Fruit fly (Drosophila melanogaster): Measurements from ENCODE around the gene CG14042.
A peak's percentile ranks its signal among the peaks of the same experiment; 100 is the strongest.

Gene CG14042

DNA sequence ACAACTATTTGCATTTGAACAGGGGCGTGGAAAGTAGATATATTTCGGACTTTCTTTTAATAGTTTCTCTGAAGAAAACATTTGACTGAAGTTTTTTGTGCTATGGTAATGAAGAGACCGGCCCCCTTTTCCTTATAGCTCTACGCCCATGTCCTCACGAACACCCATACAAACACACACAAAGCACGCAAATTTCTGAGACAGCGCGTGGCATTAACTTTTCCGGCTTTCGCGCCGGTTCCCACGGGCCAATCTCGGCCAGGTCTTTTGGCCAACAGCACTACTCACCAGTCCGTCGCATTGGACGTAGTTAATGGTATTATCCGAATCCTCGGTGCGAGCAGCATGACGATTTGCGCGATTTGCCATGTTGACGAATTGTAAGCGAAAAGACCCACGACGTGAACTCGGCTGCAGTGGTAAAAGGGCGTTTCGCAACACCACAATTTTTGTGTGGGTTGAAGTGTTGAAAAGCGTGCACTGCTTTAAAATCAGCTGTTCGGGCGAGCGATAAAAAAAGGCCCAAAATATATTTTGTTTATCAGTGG is 14.9 kb downstream of the CG14042 start, which contains the start of gene senju (continued):
- TF ChIP-seq CG11456 (GFP tag; IDR thresholded peaks at IDR 0.05) (peak; percentile 90), D (optimal IDR thresholded peaks at IDR 0.05) (peak; percentile 67), D (GFP tag; optimal IDR thresholded peaks at IDR 0.05) (peak; percentile 55), CkIIα-i1 (GFP tag; IDR thresholded peaks at IDR 0.05) (no peak), YL-1 (GFP tag; optimal IDR thresholded peaks at IDR 0.05) (peak; percentile 99), Taf1 (GFP tag; IDR thresholded peaks at IDR 0.05) (peak; percentile 60), CG17612 (GFP tag; IDR thresholded peaks at IDR 0.05) (no peak), ab (GFP tag; optimal IDR thresholded peaks at IDR 0.05) (peak; percentile 61), bigmax (GFP tag; optimal IDR thresholded peaks at IDR 0.05) (peak; percentile 30), Ravus (GFP tag; IDR thresholded peaks at IDR 0.05) (no peak; the same call in 1 of the 2 replicates), schlank (tag; optimal IDR thresholded peaks at IDR 0.05) (peak; percentile 76), CG14965 (GFP tag; optimal IDR thresholded peaks at IDR 0.05; ENCODE audit: borderline replicate concordance) (peak; percentile 25), CG2712 (tag; optimal IDR thresholded peaks at IDR 0.05) (peak; percentile 76), CG4282 (GFP tag; optimal IDR thresholded peaks at IDR 0.05) (peak; percentile 60), corto (GFP tag; optimal IDR thresholded peaks at IDR 0.05) (peak; percentile 54)

DNA sequence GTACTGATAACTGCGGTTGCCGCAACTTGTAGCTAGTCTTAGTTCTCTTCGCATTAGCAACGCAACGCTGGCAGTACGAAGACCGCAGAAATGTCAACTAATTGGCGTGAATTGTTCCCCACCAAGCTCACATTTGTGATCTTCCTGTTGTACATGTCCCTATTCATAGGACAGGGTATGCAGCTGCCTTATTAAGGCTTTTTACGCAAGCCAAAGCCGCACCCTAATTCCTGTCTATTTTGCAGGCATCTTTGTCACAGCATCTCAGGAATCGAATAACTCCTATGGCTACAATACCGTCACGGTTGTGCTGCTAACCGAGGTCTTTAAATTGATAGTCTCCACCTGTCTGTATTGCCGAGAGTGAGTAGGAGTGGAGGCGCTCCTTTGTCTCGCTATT is 15.5 kb downstream of the CG14042 start, which contains the start of gene eIF3h:
eIF3h (minus strand) TSS at position 101 of the 400 bp plus-strand sequence.
- no peak for TF ChIP-seq Jarid2 (GFP tag; optimal IDR thresholded peaks at IDR 0.05)
- TF ChIP-seq CG11504 (tag; optimal IDR thresholded peaks at IDR 0.05): peak; percentile 42

DNA sequence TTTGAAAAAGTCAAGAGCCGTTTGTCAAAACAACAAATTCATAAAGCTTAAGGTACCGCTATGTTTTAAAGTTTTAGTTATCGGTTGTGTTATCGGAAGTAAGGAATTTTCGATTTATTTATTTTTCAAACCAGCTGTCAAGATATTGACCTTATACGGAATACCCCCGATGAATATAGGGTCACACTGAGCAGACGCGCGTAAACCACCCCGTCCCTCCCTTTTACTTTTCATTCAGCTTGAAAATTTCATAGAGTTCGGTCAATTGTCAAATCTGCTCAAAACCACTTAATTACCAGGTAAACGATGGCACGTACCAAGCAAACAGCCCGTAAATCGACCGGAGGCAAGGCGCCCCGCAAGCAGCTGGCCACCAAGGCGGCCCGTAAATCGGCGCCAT is 17.4 kb downstream of the CG14042 start, which contains the start of the genes CG14036 and His3.3A:
CG14036 (minus strand) TSS at position 64 of the 400 bp plus-strand sequence.
His3.3A (plus strand) TSS at position 106 of the 400 bp plus-strand sequence.
- TF ChIP-seq CG6175 (GFP tag; IDR thresholded peaks at IDR 0.05) (no peak), dysf (GFP tag; IDR thresholded peaks at IDR 0.05) (no peak), CG10147 (GFP tag; optimal IDR thresholded peaks at IDR 0.05) (no peak), Hr3 (GFP tag; optimal IDR thresholded peaks at IDR 0.05) (no peak), CG6689 (GFP tag; IDR thresholded peaks at IDR 0.05) (no peak), CG12744 (GFP tag; optimal IDR thresholded peaks at IDR 0.05) (no peak), B-H1 (GFP tag; IDR thresholded peaks at IDR 0.05) (no peak), HHEX (GFP tag; optimal IDR thresholded peaks at IDR 0.05) (peak; percentile 24), HLH54F (GFP tag; optimal IDR thresholded peaks at IDR 0.05) (peak; percentile 12), gcm (GFP tag; optimal IDR thresholded peaks at IDR 0.05) (no peak), CG30020 (tag; optimal IDR thresholded peaks at IDR 0.05) (peak; percentile 92), CG7786 (GFP tag; optimal IDR thresholded peaks at IDR 0.05) (no peak), CG12299 (tag; optimal IDR thresholded peaks at IDR 0.05) (no peak), nmo (GFP tag; optimal IDR thresholded peaks at IDR 0.05) (peak; percentile 56), gem (tag; optimal IDR thresholded peaks at IDR 0.05) (peak; percentile 5), CG17359 (tag; optimal IDR thresholded peaks at IDR 0.05) (no peak), CG1647 (GFP tag; optimal IDR thresholded peaks at IDR 0.05) (no peak), Nf-YA (GFP tag; IDR thresholded peaks at IDR 0.05) (no peak), Dp (GFP tag; optimal IDR thresholded peaks at IDR 0.05) (peak; percentile 88), Dll (GFP tag; IDR thresholded peaks at IDR 0.05; ENCODE audit: partially characterized antibody) (peak; percentile 56; the same call in 1 of the 4 replicates), Hmx (GFP tag; optimal IDR thresholded peaks at IDR 0.05) (no peak), ems (GFP tag; optimal IDR thresholded peaks at IDR 0.05) (peak; percentile 50), slbo (GFP tag; IDR thresholded peaks at IDR 0.05) (no peak), Sry-β (GFP tag; optimal IDR thresholded peaks at IDR 0.05) (peak; percentile 1), CG15601 (tag; optimal IDR thresholded peaks at IDR 0.05) (peak; percentile 23), Nf-YC (tag; optimal IDR thresholded peaks at IDR 0.05) (peak; percentile 37), crol (GFP tag; IDR thresholded peaks at IDR 0.05) (peak; percentile 98), ttk (GFP tag; IDR thresholded peaks at IDR 0.05) (no peak), Ssrp (tag; optimal IDR thresholded peaks at IDR 0.05) (no peak), CoRest (tag; optimal IDR thresholded peaks at IDR 0.05) (peak; percentile 30), CG18764 (GFP tag; optimal IDR thresholded peaks at IDR 0.05) (no peak), CG13894 (tag; optimal IDR thresholded peaks at IDR 0.05) (peak; percentile 41)
